Fruit fly (Drosophila melanogaster) whole organism, embryonic: Measurements from ENCODE around the gene dls.

Source experiments
- BEAF-32 ChIP-seq: fragments of 200-800 bp; sonication (Bioruptor generic); optimal IDR thresholded peaks from 3 replicates; lab custom pipeline; 2017; ENCODE audit warnings: missing biosample characterization, missing genetic modification characterization, mild to moderate bottlenecking, moderate library complexity, missing genetic modification reagents
- Blimp-1 ChIP-seq: fragments of 200-800 bp; sonication (Bioruptor generic); optimal IDR thresholded peaks from 3 replicates; lab custom pipeline; 2018; ENCODE audit warnings: missing biosample characterization, missing genetic modification characterization, mild to moderate bottlenecking, moderate library complexity, missing genetic modification reagents
- CG10274 ChIP-seq: fragments of 200-800 bp; sonication (Bioruptor generic); optimal IDR thresholded peaks from 3 replicates; lab custom pipeline; 2017; ENCODE audit warnings: missing biosample characterization, mild to moderate bottlenecking, missing genetic modification characterization
- CG11560 ChIP-seq: fragments of 200-800 bp; sonication (Bioruptor generic); IDR thresholded peaks from 3 replicates; pipeline ENCODE4 v1.3.6; 2022; ENCODE audit warnings: missing biosample characterization, missing genetic modification characterization
- CG12071 ChIP-seq: fragments of 200-800 bp; sonication (Bioruptor generic); optimal IDR thresholded peaks from 3 replicates; lab custom pipeline; 2018; ENCODE audit warnings: missing biosample characterization, mild to moderate bottlenecking, missing genetic modification characterization
- CG12391 ChIP-seq: fragments of 200-800 bp; sonication (Bioruptor generic); optimal IDR thresholded peaks from 3 replicates; lab custom pipeline; 2018; ENCODE audit warnings: missing biosample characterization, mild to moderate bottlenecking, missing genetic modification characterization, moderate library complexity
- CG15479 ChIP-seq: fragments of 200-800 bp; sonication (Bioruptor generic); optimal IDR thresholded peaks from 3 replicates; lab custom pipeline; 2019; ENCODE audit warnings: missing biosample characterization, mild to moderate bottlenecking, missing genetic modification characterization, moderate library complexity
- CG1647 ChIP-seq: fragments of 200-800 bp; sonication (Bioruptor generic); optimal IDR thresholded peaks from 3 replicates; lab custom pipeline; 2016; ENCODE audit warnings: missing biosample characterization, missing genetic modification characterization
- CG18262 ChIP-seq: fragments of 200-800 bp; optimal IDR thresholded peaks from 3 replicates; lab custom pipeline; 2019; ENCODE audit warnings: missing biosample characterization, mild to moderate bottlenecking, missing genetic modification characterization, moderate library complexity
- CG2889 ChIP-seq: fragments of 200-800 bp; sonication (Bioruptor generic); IDR thresholded peaks from 3 replicates; pipeline ENCODE4 v1.3.6; 2022; ENCODE audit warnings: missing biosample characterization, missing genetic modification characterization
- CG30431 ChIP-seq: fragments of 200-800 bp; sonication (Bioruptor generic); optimal IDR thresholded peaks from 2 replicates; lab custom pipeline; 2017; ENCODE audit warnings: missing biosample characterization, missing genetic modification characterization
- CG3163 ChIP-seq: fragments of 200-800 bp; sonication (Bioruptor generic); optimal IDR thresholded peaks from 3 replicates; lab custom pipeline; 2016; ENCODE audit warnings: missing biosample characterization, missing genetic modification characterization
- CG32772 ChIP-seq: fragments of 200-800 bp; sonication (Bioruptor generic); IDR thresholded peaks from 2 replicates; pipeline ENCODE4 v1.3.6; 2022; ENCODE audit warnings: missing biosample characterization, missing genetic modification characterization
- CG6813 ChIP-seq: fragments of 200-800 bp; sonication (Bioruptor generic); optimal IDR thresholded peaks from 2 replicates; lab custom pipeline; 2017; ENCODE audit warnings: missing biosample characterization, missing genetic modification characterization, mild to moderate bottlenecking, moderate library complexity, missing genetic modification reagents
- CG7271 ChIP-seq: fragments of 200-800 bp; sonication (Bioruptor generic); optimal IDR thresholded peaks from 2 replicates; lab custom pipeline; 2018; ENCODE audit warnings: missing biosample characterization, mild to moderate bottlenecking, missing genetic modification characterization, moderate library complexity
- CG7987 ChIP-seq: fragments of 200-800 bp; sonication (Bioruptor generic); optimal IDR thresholded peaks from 2 replicates; lab custom pipeline; 2018; ENCODE audit warnings: missing biosample characterization, mild to moderate bottlenecking, missing genetic modification characterization, moderate library complexity
- Deaf1 ChIP-seq: fragments of 200-800 bp; optimal IDR thresholded peaks from 3 replicates; lab custom pipeline; 2019; ENCODE audit warnings: missing biosample characterization, mild to moderate bottlenecking, missing genetic modification characterization, moderate library complexity
- Ets65A ChIP-seq: fragments of 200-800 bp; sonication (Bioruptor generic); peaks from one replicate; lab custom pipeline; 2016; ENCODE audit warnings: missing biosample characterization, missing genetic modification characterization
- HLH4C ChIP-seq: fragments of 200-800 bp; sonication (Bioruptor generic); IDR thresholded peaks from 3 replicates; pipeline ENCODE4 v1.3.6; 2022; ENCODE audit warnings: missing biosample characterization, missing genetic modification characterization; ENCODE audit not compliant: partially characterized antibody
- Hmx ChIP-seq: fragments of 200-800 bp; sonication (Bioruptor generic); optimal IDR thresholded peaks from 2 replicates; lab custom pipeline; 2016; ENCODE audit warnings: missing biosample characterization, missing genetic modification characterization
- Hsf ChIP-seq: fragments of 200-800 bp; sonication (Bioruptor generic); optimal IDR thresholded peaks from 3 replicates; lab custom pipeline; 2016; ENCODE audit warnings: missing biosample characterization, missing genetic modification characterization
- Max ChIP-seq: fragments of 200-800 bp; sonication (Bioruptor generic); optimal IDR thresholded peaks from 2 replicates; lab custom pipeline; 2016; ENCODE audit warnings: missing biosample characterization, mild to moderate bottlenecking, missing genetic modification characterization
- Nf-YC ChIP-seq: fragments of 200-800 bp; optimal IDR thresholded peaks from 3 replicates; lab custom pipeline; 2019; ENCODE audit warnings: missing biosample characterization, mild to moderate bottlenecking, missing genetic modification characterization, moderate library complexity
- Ravus ChIP-seq: fragments of 200-800 bp; sonication (Bioruptor generic); IDR thresholded peaks from 2 replicates; pipeline ENCODE4 v1.3.6; 2022; ENCODE audit warnings: missing biosample characterization, missing genetic modification characterization
- Rfx ChIP-seq: fragments of 200-800 bp; sonication (Bioruptor generic); IDR thresholded peaks from 2 replicates; pipeline ENCODE4 v1.3.6; 2022; ENCODE audit warnings: missing biosample characterization, missing genetic modification characterization
- Side ChIP-seq: fragments of 200-800 bp; sonication (Bioruptor generic); optimal IDR thresholded peaks from 2 replicates; lab custom pipeline; 2016; ENCODE audit warnings: missing biosample characterization, missing genetic modification characterization
- Sry-δ ChIP-seq: fragments of 200-800 bp; sonication (Bioruptor generic); optimal IDR thresholded peaks from 2 replicates; lab custom pipeline; 2016; ENCODE audit warnings: missing biosample characterization, missing genetic modification characterization
- Stat92E ChIP-seq, 3 experiments: fragments of >200 bp in 2 of 3; fragments of 200-800 bp in 1 of 3; sonication (Bioruptor generic) in 1 of 3; optimal IDR thresholded peaks; 2 replicates each; lab custom pipeline; 2017 to 2019; ENCODE audit warnings: missing biosample characterization in 3 of 3, missing genetic modification characterization in 3 of 3, mild to moderate bottlenecking in 1 of 3, moderate library complexity in 1 of 3
- bab2 ChIP-seq: fragments of 200-800 bp; sonication (Bioruptor generic); optimal IDR thresholded peaks from 2 replicates; lab custom pipeline; 2016; ENCODE audit warnings: missing biosample characterization, missing genetic modification characterization
- chif ChIP-seq, 2 experiments: fragments of 200-800 bp; sonication (Bioruptor generic); optimal IDR thresholded peaks; 3 replicates each; lab custom pipeline; 2016; ENCODE audit warnings: missing biosample characterization in 2 of 2, missing genetic modification characterization in 2 of 2
- cwo ChIP-seq: fragments of 200-800 bp; sonication (Bioruptor generic); optimal IDR thresholded peaks from 3 replicates; lab custom pipeline; 2017; ENCODE audit warnings: missing biosample characterization, missing genetic modification characterization, mild to moderate bottlenecking, moderate library complexity, missing genetic modification reagents
- disco-r ChIP-seq: fragments of 200-800 bp; sonication (Bioruptor generic); optimal IDR thresholded peaks from 2 replicates; lab custom pipeline; 2016; ENCODE audit warnings: missing biosample characterization, missing genetic modification characterization
- ewg ChIP-seq: fragments of 200-800 bp; sonication (Bioruptor generic); optimal IDR thresholded peaks from 3 replicates; lab custom pipeline; 2017; ENCODE audit warnings: mild to moderate bottlenecking, missing biosample characterization, missing genetic modification reagents, missing genetic modification characterization
- ftz-f1 ChIP-seq: fragments of 200-800 bp; sonication (Bioruptor generic); optimal IDR thresholded peaks from 2 replicates; lab custom pipeline; 2016; ENCODE audit warnings: missing biosample characterization, missing genetic modification characterization
- gcm ChIP-seq: fragments of 200-800 bp; sonication (Bioruptor generic); optimal IDR thresholded peaks from 2 replicates; lab custom pipeline; 2019; ENCODE audit warnings: missing biosample characterization, mild to moderate bottlenecking, missing genetic modification characterization, moderate library complexity
- gem ChIP-seq: fragments of 200-800 bp; sonication (Bioruptor generic); optimal IDR thresholded peaks from 2 replicates; lab custom pipeline; 2019; ENCODE audit warnings: missing biosample characterization, mild to moderate bottlenecking, missing genetic modification characterization, moderate library complexity
- gsb ChIP-seq: fragments of 200-800 bp; sonication (Bioruptor generic); IDR thresholded peaks from 2 replicates; pipeline ENCODE4 v1.3.6; 2022; ENCODE audit warnings: missing biosample characterization, missing genetic modification characterization
- kah ChIP-seq: fragments of 200-800 bp; sonication (Bioruptor generic); optimal IDR thresholded peaks from 2 replicates; lab custom pipeline; 2018; ENCODE audit warnings: missing biosample characterization, mild to moderate bottlenecking, missing genetic modification characterization
- maf-S ChIP-seq: fragments of 200-800 bp; sonication (Bioruptor generic); optimal IDR thresholded peaks from 2 replicates; lab custom pipeline; 2016; ENCODE audit warnings: missing biosample characterization, missing genetic modification characterization
- nau ChIP-seq: fragments of 200-800 bp; sonication (Bioruptor generic); optimal IDR thresholded peaks from 3 replicates; lab custom pipeline; 2017; ENCODE audit warnings: missing biosample characterization, mild to moderate bottlenecking, missing genetic modification characterization, missing genetic modification reagents
- repo ChIP-seq: fragments of 200-800 bp; sonication (Bioruptor generic); optimal IDR thresholded peaks from 2 replicates; lab custom pipeline; 2016; ENCODE audit warnings: missing biosample characterization, missing genetic modification characterization
- schlank ChIP-seq: fragments of 200-800 bp; sonication (Bioruptor generic); optimal IDR thresholded peaks from 2 replicates; lab custom pipeline; 2018; ENCODE audit warnings: missing biosample characterization, mild to moderate bottlenecking, missing genetic modification characterization
- seq ChIP-seq: fragments of 200-800 bp; sonication (Bioruptor generic); IDR thresholded peaks from 2 replicates; pipeline ENCODE4 v1.3.6; 2022; ENCODE audit warnings: missing biosample characterization, missing genetic modification characterization
- sisA ChIP-seq: fragments of 200-800 bp; sonication (Bioruptor generic); IDR thresholded peaks from 2 replicates; pipeline ENCODE4 v1.3.6; 2022; ENCODE audit warnings: missing biosample characterization, missing genetic modification characterization
- tx ChIP-seq: fragments of 200-800 bp; sonication (Bioruptor generic); optimal IDR thresholded peaks from 2 replicates; lab custom pipeline; 2016; ENCODE audit warnings: missing biosample characterization, missing genetic modification characterization
- unc-4 ChIP-seq: fragments of 200-800 bp; sonication (Bioruptor generic); IDR thresholded peaks from 2 replicates; pipeline ENCODE4 v1.3.6; 2022; ENCODE audit warnings: missing biosample characterization, missing genetic modification characterization; ENCODE audit not compliant: partially characterized antibody
- vfl ChIP-seq: fragments of 200-800 bp; sonication (Bioruptor generic); optimal IDR thresholded peaks from 2 replicates; lab custom pipeline; 2016; ENCODE audit warnings: missing biosample characterization, missing genetic modification characterization
- wek ChIP-seq: fragments of 200-800 bp; sonication (Bioruptor generic); optimal IDR thresholded peaks from 3 replicates; lab custom pipeline; 2018; ENCODE audit warnings: missing biosample characterization, mild to moderate bottlenecking, missing genetic modification characterization, moderate library complexity
- zfh2 ChIP-seq: fragments of 200-800 bp; sonication (Bioruptor generic); optimal IDR thresholded peaks from 2 replicates; lab custom pipeline; 2016; ENCODE audit warnings: missing biosample characterization, missing genetic modification characterization

Gene dls

DNA sequence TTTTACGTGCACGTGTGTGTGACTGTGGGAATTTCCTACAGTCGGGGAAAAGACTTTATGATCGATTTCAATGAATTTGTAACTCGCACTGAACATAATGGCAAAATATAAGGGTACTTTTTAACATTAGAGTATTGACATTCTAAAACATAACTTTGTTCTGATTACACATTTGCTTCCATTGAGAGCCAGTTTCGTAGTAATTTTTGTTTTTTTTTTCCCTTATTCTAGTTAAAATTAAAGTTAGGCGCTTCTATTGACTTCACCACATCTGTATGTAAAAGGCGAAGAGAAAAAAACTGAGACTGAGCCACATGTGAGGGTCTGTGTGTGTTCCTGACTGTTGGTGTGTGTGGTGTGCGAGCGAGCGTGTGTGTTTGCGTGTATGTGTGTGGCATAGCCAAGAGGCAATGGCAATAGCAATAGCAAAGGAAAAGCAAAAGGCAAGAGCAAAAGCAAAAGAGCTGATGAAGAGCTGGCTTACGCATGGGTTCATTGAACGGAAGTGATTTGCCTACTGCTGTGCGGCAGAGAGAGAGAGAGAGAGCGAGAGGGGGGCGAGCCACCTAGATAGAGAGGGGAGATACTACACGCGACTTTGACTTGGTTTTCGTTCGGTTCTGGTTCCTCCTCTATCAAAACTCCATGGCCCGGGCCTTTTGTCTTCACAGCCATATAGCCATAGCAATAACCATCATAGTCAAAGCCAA is 39.1 kb upstream of the dls start (continued):
- TF ChIP-seq chif (GFP tag; optimal IDR thresholded peaks at IDR 0.05; lab: Kevin White, UChicago) (peak; percentile 48 to 55), Deaf1 (tag; lab: Kevin White, UChicago) (peak; percentile 37), CG2889 (no peak), Rfx (GFP tag; lab: Robert Waterston, UW) (peak; percentile 57), sisA (GFP tag; lab: Robert Waterston, UW) (peak; percentile 53), wek (GFP tag; lab: Kevin White, UChicago) (no peak), Blimp-1 (GFP tag; lab: Kevin White, UChicago) (peak; percentile 67), CG7987 (GFP tag; lab: Kevin White, UChicago) (no peak), Side (GFP tag; lab: Kevin White, UChicago) (peak; percentile 43), ewg (peak; percentile 51), zfh2 (peak; percentile 77), CG15479 (GFP tag; lab: Kevin White, UChicago) (no peak), Nf-YC (tag; lab: Kevin White, UChicago) (peak; percentile 55), Hmx (GFP tag; lab: Kevin White, UChicago) (peak; percentile 8), CG1647 (GFP tag; lab: Kevin White, UChicago) (peak; percentile 33), CG12071 (GFP tag; lab: Kevin White, UChicago) (peak; percentile 44), CG32772 (GFP tag; lab: Robert Waterston, UW) (peak; percentile 57; the same call in 1 of the 2 replicates), tx (GFP tag; lab: Kevin White, UChicago) (peak; percentile 40), kah (GFP tag; lab: Kevin White, UChicago) (peak; percentile 27), ftz-f1 (no peak), HLH4C (GFP tag; lab: Robert Waterston, UW) (no peak), disco-r (GFP tag; lab: Kevin White, UChicago) (no peak), schlank (tag; lab: Kevin White, UChicago) (peak; percentile 11), CG10274 (GFP tag; lab: Kevin White, UChicago) (peak; percentile 68), nau (peak; percentile 76), bab2 (GFP tag; lab: Kevin White, UChicago) (peak; percentile 48), gem (tag; lab: Kevin White, UChicago) (peak; percentile 83), Stat92E (GFP tag; optimal IDR thresholded peaks at IDR 0.05; lab: Kevin White, UChicago) (no peak), CG7271 (tag; lab: Kevin White, UChicago) (no peak), cwo (GFP tag; lab: Kevin White, UChicago) (peak; percentile 86), maf-S (GFP tag; lab: Kevin White, UChicago) (peak; percentile 31), gcm (peak; percentile 67), CG6813 (GFP tag; lab: Kevin White, UChicago) (peak; percentile 69), gsb (GFP tag; lab: Robert Waterston, UW) (peak; percentile 39; the same call in 1 of the 2 replicates), CG3163 (GFP tag; lab: Kevin White, UChicago) (peak; percentile 88), seq (GFP tag; lab: Robert Waterston, UW) (peak; percentile 70), CG12391 (tag; lab: Kevin White, UChicago) (peak; percentile 78), Hsf (GFP tag; lab: Kevin White, UChicago) (peak; percentile 68), Ets65A (GFP tag; lab: Kevin White, UChicago) (peak; percentile 34), Max (GFP tag; lab: Kevin White, UChicago) (peak; percentile 56), CG18262 (tag; lab: Kevin White, UChicago) (peak; percentile 76), BEAF-32 (GFP tag; lab: Kevin White, UChicago) (no peak), Sry-δ (GFP tag; lab: Kevin White, UChicago) (peak; percentile 14), vfl (no peak), CG30431 (peak; percentile 34), unc-4 (GFP tag; lab: Robert Waterston, UW) (no peak), repo (GFP tag; lab: Kevin White, UChicago) (no peak), Ravus (GFP tag; lab: Robert Waterston, UW) (no peak), CG11560 (tag; lab: Robert Waterston, UW) (no peak; the same call in 2 of the 3 replicates)
